Fruit fly (Drosophila melanogaster) whole organism, prepupa: ENCODE measurements around the gene CG1979.

ENCODE experiments used
- CG15336 ChIP-seq: fragments of 200-800 bp; sonication (Bioruptor generic); IDR thresholded peaks from 2 replicates; pipeline ENCODE4 v1.3.6; 2022; ENCODE audit warnings: missing biosample characterization, missing genetic modification characterization
- CG31627 ChIP-seq: fragments of 200-800 bp; sonication (Bioruptor generic); optimal IDR thresholded peaks from 3 replicates; lab custom pipeline; 2016; ENCODE audit warnings: missing biosample characterization, missing genetic modification characterization
- Gug ChIP-seq: fragments of 200-800 bp; sonication (Bioruptor generic); IDR thresholded peaks from 2 replicates; pipeline ENCODE4 v1.3.6; 2022; ENCODE audit warnings: missing biosample characterization, missing genetic modification characterization
- Sox15 ChIP-seq: fragments of 200-800 bp; sonication (Bioruptor generic); optimal IDR thresholded peaks from 3 replicates; lab custom pipeline; 2016; ENCODE audit warnings: missing biosample characterization, missing genetic modification characterization
- achi ChIP-seq: fragments of 200-800 bp; sonication (Bioruptor generic); optimal IDR thresholded peaks from 3 replicates; lab custom pipeline; 2016; ENCODE audit warnings: missing biosample characterization, missing genetic modification characterization
- fd85E ChIP-seq: fragments of 200-800 bp; sonication (Bioruptor generic); optimal IDR thresholded peaks from 3 replicates; lab custom pipeline; 2016; ENCODE audit warnings: missing biosample characterization, missing genetic modification characterization
- pdm3 ChIP-seq: fragments of 200-800 bp; sonication (Bioruptor generic); optimal IDR thresholded peaks from 3 replicates; lab custom pipeline; 2016; ENCODE audit warnings: missing biosample characterization, missing genetic modification characterization

- TF ChIP-seq Gug (GFP tag; lab: Robert Waterston, UW), result no peak; the same call in none of the 2 replicates
- no peak for TF ChIP-seq fd85E (GFP tag; lab: Kevin White, UChicago)
- peak; percentile 82 for TF ChIP-seq CG31627 (GFP tag; lab: Kevin White, UChicago)
- no peak for TF ChIP-seq CG15336 (GFP tag; lab: Robert Waterston, UW)
- TF ChIP-seq achi, result peak; percentile 84
- peak; percentile 80 for TF ChIP-seq pdm3 (GFP tag; lab: Kevin White, UChicago)
- TF ChIP-seq Sox15 (GFP tag; lab: Kevin White, UChicago), result peak; percentile 59
These were observed 29.8 kb upstream of the CG1979 start for dm6 chr3R:7024574-7024973.
